Worm (Caenorhabditis elegans): ENCODE data around the gene C11D2.4.

ce11 chrIV:6159616-6160015 lies 2.9 kb upstream of the C11D2.4 start:
- TF ChIP-seq unc-39 (tag; optimal IDR thresholded peaks at IDR 0.05) (no peak), drap-1 (GFP tag; optimal IDR thresholded peaks at IDR 0.05) (no peak), snpc-4 (tag; optimal IDR thresholded peaks at IDR 0.05) (no peak), lin-13 (tag; optimal IDR thresholded peaks at IDR 0.05) (no peak), elt-1 (tag; optimal IDR thresholded peaks at IDR 0.05; ENCODE audit: borderline replicate concordance, insufficient read depth) (no peak)

Measured in whole organism, mixed stage, embryonic.